Worm (Caenorhabditis elegans) whole organism, L4 larva: ENCODE results near the gene ubc-1.

Experiments
- nhr-237 ChIP-seq: sonication (generic microtip); optimal IDR thresholded peaks from 2 replicates; lab custom pipeline; 2017; ENCODE audit warnings: missing biosample characterization, missing genetic modification characterization
- snpc-4 ChIP-seq: fragments of 150-350 bp; optimal IDR thresholded peaks from 2 replicates; lab custom pipeline; 2014; ENCODE audit warnings: missing biosample characterization, missing genetic modification characterization

ce11 chrIV:4063573-4063972 is 39.2 kb upstream of the ubc-1 start, which contains the start of gene ilys-6:
- TF ChIP-seq nhr-237 (tag; lab: Kevin White, UChicago) (no peak), snpc-4 (tag; lab: Kevin White, UChicago) (no peak)
